Fruit fly (Drosophila melanogaster): Measurements from ENCODE around the gene CG6845.

CG6845 gene

DNA sequence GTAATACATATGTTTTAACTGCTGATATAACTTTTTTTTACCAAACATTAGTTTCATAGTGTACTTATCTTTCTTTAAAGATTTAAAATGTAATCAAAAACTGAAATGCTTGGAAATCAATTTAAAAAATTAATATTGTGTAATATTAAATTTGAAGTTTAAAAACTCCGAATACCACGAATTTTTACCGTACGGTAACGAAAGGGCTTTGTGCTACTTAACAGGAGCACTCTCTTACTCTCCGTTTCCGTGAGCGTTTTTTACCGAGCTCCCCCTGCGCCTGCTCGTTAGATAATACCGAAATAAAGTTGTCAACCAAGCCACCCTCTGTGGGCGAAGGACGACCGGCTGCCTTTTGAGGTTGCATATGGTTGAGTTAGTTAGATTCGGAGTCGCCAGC is 6.3 kb downstream of the CG6845 start, which contains the start of the genes Dic61B and p130CAS:
TSS of gene Dic61B (minus strand) at position 101 of the 400 bp plus-strand sequence.
TSS of gene p130CAS (plus strand) at position 396 of the 400 bp plus-strand sequence.
- no peak for TF ChIP-seq Dfd (GFP tag; optimal IDR thresholded peaks at IDR 0.05)
- TF ChIP-seq h (GFP tag; optimal IDR thresholded peaks at IDR 0.05), result no peak
- no peak for TF ChIP-seq Rel (GFP tag; optimal IDR thresholded peaks at IDR 0.05)
- TF ChIP-seq Rel (tag; optimal IDR thresholded peaks at IDR 0.05), result no peak
- TF ChIP-seq CG9705 (GFP tag; optimal IDR thresholded peaks at IDR 0.05), result no peak
- no peak for TF ChIP-seq Dif (GFP tag; optimal IDR thresholded peaks at IDR 0.05; ENCODE audit: partially characterized antibody)
- no peak for TF ChIP-seq usp (GFP tag; optimal IDR thresholded peaks at IDR 0.05)

- TF ChIP-seq foxo (GFP tag; optimal IDR thresholded peaks at IDR 0.05), result no peak
- TF ChIP-seq Dfd (GFP tag; optimal IDR thresholded peaks at IDR 0.05), result no peak
- no peak for TF ChIP-seq N (GFP tag; optimal IDR thresholded peaks at IDR 0.05)
- TF ChIP-seq dsf (GFP tag; optimal IDR thresholded peaks at IDR 0.05; ENCODE audit: borderline replicate concordance), result no peak
- no peak for TF ChIP-seq sv (GFP tag; optimal IDR thresholded peaks at IDR 0.05)
- TF ChIP-seq Hr83 (GFP tag; optimal IDR thresholded peaks at IDR 0.05; ENCODE audit: poor library complexity, severe bottlenecking), result no peak
- TF ChIP-seq jim (GFP tag; optimal IDR thresholded peaks at IDR 0.05), result no peak
- TF ChIP-seq dl (GFP tag; optimal IDR thresholded peaks at IDR 0.05; ENCODE audit: insufficient read depth in 1 of 2, partially characterized antibody in 2 of 2), result no peak
- TF ChIP-seq sage (GFP tag; optimal IDR thresholded peaks at IDR 0.05), result no peak
- TF ChIP-seq Dif (GFP tag; optimal IDR thresholded peaks at IDR 0.05; ENCODE audit: partially characterized antibody), result no peak
- TF ChIP-seq fru (GFP tag; optimal IDR thresholded peaks at IDR 0.05), result no peak
- no peak for TF ChIP-seq usp (GFP tag; optimal IDR thresholded peaks at IDR 0.05)
- no peak for TF ChIP-seq CG32264 (GFP tag; optimal IDR thresholded peaks at IDR 0.05)
- TF ChIP-seq Hr78 (GFP tag; optimal IDR thresholded peaks at IDR 0.05), result no peak
- TF ChIP-seq Mio (GFP tag; optimal IDR thresholded peaks at IDR 0.05), result no peak
- no peak for TF ChIP-seq pan (optimal IDR thresholded peaks at IDR 0.05)
- no peak for TF ChIP-seq GATAd (GFP tag; optimal IDR thresholded peaks at IDR 0.05)
- TF ChIP-seq dmrt93B (GFP tag; optimal IDR thresholded peaks at IDR 0.05), result no peak
- TF ChIP-seq rgr (GFP tag; optimal IDR thresholded peaks at IDR 0.05), result no peak
- TF ChIP-seq HLH106 (tag; optimal IDR thresholded peaks at IDR 0.05), result no peak
Measured at dm6 chr3L:153670-154069, 7.4 kb downstream of the CG6845 start.

DNA sequence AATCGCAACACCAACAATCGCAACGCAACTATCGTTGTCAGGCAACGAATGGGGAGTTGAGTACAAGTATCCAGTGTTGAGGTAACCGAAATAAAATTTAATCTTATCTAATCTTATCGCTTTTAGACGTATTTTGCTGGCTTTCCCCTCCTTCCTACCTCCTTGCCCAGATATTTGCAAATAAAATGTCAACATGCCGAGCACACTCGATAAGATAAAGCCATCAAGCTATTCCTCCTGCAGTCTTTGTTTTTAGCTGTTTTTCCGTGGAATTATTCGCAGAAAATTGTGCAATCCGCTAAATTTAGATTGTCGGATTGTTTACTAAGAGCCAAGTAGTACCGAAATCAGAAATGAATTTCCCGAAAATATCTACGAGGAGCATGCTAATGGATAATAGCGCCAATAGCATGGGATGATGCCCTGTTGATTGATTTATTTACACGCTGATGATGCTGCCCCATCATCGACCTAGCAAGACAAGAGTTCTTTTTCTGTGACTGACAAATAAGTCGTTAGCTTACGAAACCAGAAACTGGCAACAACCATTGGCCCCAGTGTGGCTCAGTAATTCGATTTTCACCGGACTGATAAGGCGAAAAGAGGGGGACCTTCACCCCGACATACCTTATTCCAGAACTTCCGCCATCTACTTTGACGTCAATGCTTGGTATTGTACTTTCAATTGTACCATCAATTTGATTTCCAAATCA is 10.5 kb downstream of the CG6845 start:
- TF ChIP-seq Hnf4 (GFP tag; optimal IDR thresholded peaks at IDR 0.05) (peak; percentile 35), Jra (GFP tag; optimal IDR thresholded peaks at IDR 0.05) (peak; percentile 9), HLH106 (tag; optimal IDR thresholded peaks at IDR 0.05) (no peak), psq (GFP tag; optimal IDR thresholded peaks at IDR 0.05) (peak; percentile 6), CG9705 (GFP tag; optimal IDR thresholded peaks at IDR 0.05) (no peak), Rel (GFP tag; optimal IDR thresholded peaks at IDR 0.05) (no peak), Rel (tag; optimal IDR thresholded peaks at IDR 0.05) (peak; percentile 56), sv (GFP tag; optimal IDR thresholded peaks at IDR 0.05) (no peak), CrebA (GFP tag; optimal IDR thresholded peaks at IDR 0.05; ENCODE audit: borderline replicate concordance) (no peak), brk (GFP tag; optimal IDR thresholded peaks at IDR 0.05) (peak; percentile 39), pan (optimal IDR thresholded peaks at IDR 0.05) (no peak), dl (GFP tag; optimal IDR thresholded peaks at IDR 0.05; ENCODE audit: insufficient read depth in 1 of 2, partially characterized antibody in 2 of 2) (no peak), Sp1 (GFP tag; optimal IDR thresholded peaks at IDR 0.05) (no peak), br (GFP tag; optimal IDR thresholded peaks at IDR 0.05) (peak; percentile 6), CG32264 (GFP tag; optimal IDR thresholded peaks at IDR 0.05) (no peak), sage (GFP tag; optimal IDR thresholded peaks at IDR 0.05) (no peak), Mio (GFP tag; optimal IDR thresholded peaks at IDR 0.05) (no peak), dmrt93B (GFP tag; optimal IDR thresholded peaks at IDR 0.05) (no peak), fru (GFP tag; optimal IDR thresholded peaks at IDR 0.05) (peak; percentile 27), foxo (GFP tag; optimal IDR thresholded peaks at IDR 0.05) (peak in 1 of 2 experiments; percentile 35), rgr (GFP tag; optimal IDR thresholded peaks at IDR 0.05) (peak; percentile 17), Dfd (GFP tag; optimal IDR thresholded peaks at IDR 0.05) (no peak), h (GFP tag; optimal IDR thresholded peaks at IDR 0.05) (peak; percentile 59), Abd-B (GFP tag; optimal IDR thresholded peaks at IDR 0.05) (no peak), woc (GFP tag; optimal IDR thresholded peaks at IDR 0.05) (no peak), OdsH (GFP tag; optimal IDR thresholded peaks at IDR 0.05) (peak; percentile 32), lola (GFP tag; optimal IDR thresholded peaks at IDR 0.05) (no peak), Hr83 (GFP tag; optimal IDR thresholded peaks at IDR 0.05; ENCODE audit: poor library complexity, severe bottlenecking) (no peak), Vsx2 (GFP tag; optimal IDR thresholded peaks at IDR 0.05; ENCODE audit: partially characterized antibody) (peak; percentile 4)

All from whole organism, wandering third instar larva.